Fruit fly (Drosophila melanogaster) whole organism, embryonic: ENCODE results near the gene CG14410.

ENCODE experiments used
- Atf6 ChIP-seq: fragments of 200-800 bp; sonication (Bioruptor generic); IDR thresholded peaks from 2 replicates; pipeline ENCODE4 v1.3.6; 2022; ENCODE audit warnings: missing biosample characterization, missing genetic modification characterization
- BEAF-32 ChIP-seq: fragments of 200-800 bp; sonication (Bioruptor generic); optimal IDR thresholded peaks from 3 replicates; lab custom pipeline; 2017; ENCODE audit warnings: missing biosample characterization, missing genetic modification characterization, mild to moderate bottlenecking, moderate library complexity, missing genetic modification reagents
- BtbVII ChIP-seq: fragments of 200-800 bp; sonication (Bioruptor generic); optimal IDR thresholded peaks from 3 replicates; lab custom pipeline; 2017; ENCODE audit warnings: missing biosample characterization, mild to moderate bottlenecking, missing genetic modification characterization
- CG11093 ChIP-seq: fragments of 200-800 bp; sonication (Bioruptor generic); IDR thresholded peaks from 3 replicates; pipeline ENCODE4 v1.3.6; 2022; ENCODE audit warnings: missing biosample characterization, missing genetic modification characterization
- CG11398 ChIP-seq: fragments of 200-800 bp; sonication (Bioruptor generic); optimal IDR thresholded peaks from 2 replicates; lab custom pipeline; 2016; ENCODE audit warnings: missing biosample characterization, missing genetic modification characterization
- CG12769 ChIP-seq: fragments of 200-800 bp; sonication (Bioruptor generic); optimal IDR thresholded peaks from 2 replicates; lab custom pipeline; 2019; ENCODE audit warnings: missing biosample characterization, mild to moderate bottlenecking, missing genetic modification characterization, moderate library complexity
- CG17829 ChIP-seq: fragments of 200-800 bp; optimal IDR thresholded peaks from 2 replicates; lab custom pipeline; 2019; ENCODE audit warnings: missing biosample characterization, mild to moderate bottlenecking, missing genetic modification characterization, moderate library complexity
- CG18262 ChIP-seq: fragments of 200-800 bp; optimal IDR thresholded peaks from 3 replicates; lab custom pipeline; 2019; ENCODE audit warnings: missing biosample characterization, mild to moderate bottlenecking, missing genetic modification characterization, moderate library complexity
- CG18599 ChIP-seq: fragments of 200-800 bp; sonication (Bioruptor generic); optimal IDR thresholded peaks from 3 replicates; lab custom pipeline; 2017; ENCODE audit warnings: missing biosample characterization, missing genetic modification characterization, mild to moderate bottlenecking, moderate library complexity, missing genetic modification reagents
- CG2129 ChIP-seq: fragments of 200-800 bp; sonication (Bioruptor generic); IDR thresholded peaks from 2 replicates; pipeline ENCODE4 v1.3.6; 2022; ENCODE audit warnings: missing biosample characterization, missing genetic modification characterization; ENCODE audit not compliant: partially characterized antibody
- CG2202 ChIP-seq: fragments of 200-800 bp; sonication (Bioruptor generic); optimal IDR thresholded peaks from 2 replicates; lab custom pipeline; 2018; ENCODE audit warnings: missing biosample characterization, mild to moderate bottlenecking, missing genetic modification characterization
- CG2875 ChIP-seq: fragments of 200-800 bp; sonication (Bioruptor generic); optimal IDR thresholded peaks from 2 replicates; lab custom pipeline; 2017; ENCODE audit warnings: missing biosample characterization, mild to moderate bottlenecking, missing genetic modification characterization, missing genetic modification reagents
- CG30431 ChIP-seq: fragments of 200-800 bp; sonication (Bioruptor generic); optimal IDR thresholded peaks from 2 replicates; lab custom pipeline; 2017; ENCODE audit warnings: missing biosample characterization, missing genetic modification characterization
- CG31441 ChIP-seq: fragments of 200-800 bp; sonication (Bioruptor generic); IDR thresholded peaks from 2 replicates; pipeline ENCODE4 v1.3.6; 2022; ENCODE audit warnings: missing biosample characterization, missing genetic modification characterization
- CG43689 ChIP-seq: fragments of 200-800 bp; sonication (Bioruptor generic); IDR thresholded peaks from 2 replicates; pipeline ENCODE4 v1.3.6; 2022; ENCODE audit warnings: missing biosample characterization, missing genetic modification characterization
- CG4617 ChIP-seq: fragments of 200-800 bp; sonication (Bioruptor generic); optimal IDR thresholded peaks from 3 replicates; lab custom pipeline; 2016; ENCODE audit warnings: missing biosample characterization, missing genetic modification characterization, borderline replicate concordance
- CG7271 ChIP-seq: fragments of 200-800 bp; sonication (Bioruptor generic); optimal IDR thresholded peaks from 2 replicates; lab custom pipeline; 2018; ENCODE audit warnings: missing biosample characterization, mild to moderate bottlenecking, missing genetic modification characterization, moderate library complexity
- CG7839 ChIP-seq: fragments of 200-800 bp; sonication (Bioruptor generic); optimal IDR thresholded peaks from 3 replicates; lab custom pipeline; 2018; ENCODE audit warnings: missing biosample characterization, mild to moderate bottlenecking, missing genetic modification characterization, moderate library complexity
- CG8359 ChIP-seq: fragments of 200-800 bp; sonication (Bioruptor generic); optimal IDR thresholded peaks from 2 replicates; lab custom pipeline; 2017; ENCODE audit warnings: missing biosample characterization, mild to moderate bottlenecking, missing genetic modification characterization, borderline replicate concordance
- CG9797 ChIP-seq: fragments of 200-800 bp; sonication (Bioruptor generic); optimal IDR thresholded peaks from 3 replicates; lab custom pipeline; 2018; ENCODE audit warnings: missing biosample characterization, mild to moderate bottlenecking, missing genetic modification characterization
- Chrac-16 ChIP-seq: fragments of 200-800 bp; sonication (Bioruptor generic); optimal IDR thresholded peaks from 3 replicates; lab custom pipeline; 2016; ENCODE audit warnings: missing biosample characterization, missing genetic modification characterization
- D19A ChIP-seq: fragments of 200-800 bp; optimal IDR thresholded peaks from 3 replicates; lab custom pipeline; 2019; ENCODE audit warnings: missing biosample characterization, mild to moderate bottlenecking, missing genetic modification characterization, moderate library complexity
- E2f1 ChIP-seq: fragments of 200-800 bp; sonication (Bioruptor generic); IDR thresholded peaks from 2 replicates; pipeline ENCODE4 v1.3.6; 2022; ENCODE audit warnings: missing biosample characterization, missing genetic modification characterization
- Eip74EF ChIP-seq, 2 experiments: fragments of 200-800 bp in 1 of 2; fragments of >200 bp in 1 of 2; sonication (Bioruptor generic) in 1 of 2; optimal IDR thresholded peaks; 2 replicates each; lab custom pipeline; 2017 to 2019; ENCODE audit warnings: missing biosample characterization in 2 of 2, missing genetic modification characterization in 2 of 2, mild to moderate bottlenecking in 1 of 2, moderate library complexity in 1 of 2
- Fer2 ChIP-seq: fragments of 200-800 bp; sonication (Bioruptor generic); optimal IDR thresholded peaks from 2 replicates; lab custom pipeline; 2018; ENCODE audit warnings: missing biosample characterization, mild to moderate bottlenecking, missing genetic modification characterization, moderate library complexity
- MTF-1 ChIP-seq: fragments of 200-800 bp; sonication (Bioruptor generic); optimal IDR thresholded peaks from 2 replicates; lab custom pipeline; 2018; ENCODE audit warnings: missing biosample characterization, mild to moderate bottlenecking, missing genetic modification characterization, borderline replicate concordance
- Nf-YB ChIP-seq: fragments of 200-800 bp; sonication (Bioruptor generic); optimal IDR thresholded peaks from 3 replicates; lab custom pipeline; 2019; ENCODE audit warnings: missing biosample characterization, mild to moderate bottlenecking, missing genetic modification characterization, moderate library complexity
- Poxn ChIP-seq: fragments of 200-800 bp; sonication (Bioruptor generic); IDR thresholded peaks from 2 replicates; pipeline ENCODE4 v1.3.6; 2022; ENCODE audit warnings: missing biosample characterization, missing genetic modification characterization
- Sin3A ChIP-seq: fragments of >200 bp; optimal IDR thresholded peaks from 2 replicates; lab custom pipeline; 2018
- ab ChIP-seq: fragments of 200-800 bp; sonication (Bioruptor generic); optimal IDR thresholded peaks from 2 replicates; lab custom pipeline; 2016; ENCODE audit warnings: missing biosample characterization, missing genetic modification characterization
- al ChIP-seq: fragments of 200-800 bp; sonication (Bioruptor generic); IDR thresholded peaks from 2 replicates; pipeline ENCODE4 v1.3.6; 2022; ENCODE audit warnings: missing biosample characterization, missing genetic modification characterization
- br ChIP-seq: fragments of >200 bp; optimal IDR thresholded peaks from 2 replicates; lab custom pipeline; 2017
- bsh ChIP-seq, 2 experiments: fragments of 200-800 bp; sonication (Bioruptor generic); optimal IDR thresholded peaks; 2 replicates each; lab custom pipeline; 2017 to 2018; ENCODE audit warnings: mild to moderate bottlenecking in 2 of 2, missing biosample characterization in 2 of 2, missing genetic modification characterization in 2 of 2, moderate library complexity in 1 of 2
- dan ChIP-seq: fragments of 200-800 bp; sonication (Bioruptor generic); IDR thresholded peaks from 2 replicates; pipeline ENCODE4 v1.3.6; 2022; ENCODE audit warnings: missing biosample characterization, missing genetic modification characterization
- dmrt99B ChIP-seq: fragments of 200-800 bp; sonication (Bioruptor generic); optimal IDR thresholded peaks from 2 replicates; lab custom pipeline; 2018; ENCODE audit warnings: missing biosample characterization, mild to moderate bottlenecking, missing genetic modification characterization, moderate library complexity
- emc ChIP-seq: fragments of 200-800 bp; sonication (Bioruptor generic); optimal IDR thresholded peaks from 2 replicates; lab custom pipeline; 2016; ENCODE audit warnings: missing biosample characterization, missing genetic modification characterization
- eve ChIP-seq, 2 experiments: fragments of >200 bp; optimal IDR thresholded peaks; 2 replicates each; lab custom pipeline; 2017; ENCODE audit warnings: missing biosample characterization in 2 of 2, missing genetic modification characterization in 2 of 2
- gsb-n ChIP-seq: fragments of 200-800 bp; sonication (Bioruptor generic); optimal IDR thresholded peaks from 3 replicates; lab custom pipeline; 2018; ENCODE audit warnings: missing biosample characterization, mild to moderate bottlenecking, missing genetic modification characterization
- h ChIP-seq: fragments of >200 bp; optimal IDR thresholded peaks from 2 replicates; lab custom pipeline; 2017
- ind ChIP-seq: fragments of 200-800 bp; sonication (Bioruptor generic); optimal IDR thresholded peaks from 3 replicates; lab custom pipeline; 2016; ENCODE audit warnings: missing biosample characterization, missing genetic modification characterization
- jumu ChIP-seq: fragments of 200-800 bp; sonication (Bioruptor generic); optimal IDR thresholded peaks from 3 replicates; lab custom pipeline; 2016; ENCODE audit warnings: missing biosample characterization, missing genetic modification characterization
- lab ChIP-seq: fragments of 200-800 bp; sonication (Bioruptor generic); optimal IDR thresholded peaks from 3 replicates; lab custom pipeline; 2017; ENCODE audit warnings: missing biosample characterization, missing genetic modification characterization, mild to moderate bottlenecking, moderate library complexity, missing genetic modification reagents
- nmo ChIP-seq: fragments of 200-800 bp; sonication (Bioruptor generic); optimal IDR thresholded peaks from 2 replicates; lab custom pipeline; 2018; ENCODE audit warnings: missing biosample characterization, mild to moderate bottlenecking, missing genetic modification characterization, moderate library complexity
- pfk ChIP-seq: fragments of 200-800 bp; sonication (Bioruptor generic); optimal IDR thresholded peaks from 2 replicates; lab custom pipeline; 2018; ENCODE audit warnings: missing biosample characterization, mild to moderate bottlenecking, missing genetic modification characterization, moderate library complexity
- phol ChIP-seq: fragments of 200-800 bp; sonication (Bioruptor generic); optimal IDR thresholded peaks from 3 replicates; lab custom pipeline; 2018; ENCODE audit warnings: missing biosample characterization, mild to moderate bottlenecking, missing genetic modification characterization, moderate library complexity
- row ChIP-seq: fragments of 200-800 bp; sonication (Bioruptor generic); IDR thresholded peaks from 3 replicates; pipeline ENCODE4 v1.3.6; 2022; ENCODE audit warnings: missing biosample characterization, missing genetic modification characterization
- slbo ChIP-seq: fragments of 200-800 bp; sonication (Bioruptor generic); IDR thresholded peaks from 2 replicates; pipeline ENCODE4 v1.3.6; 2022; ENCODE audit warnings: missing biosample characterization, missing genetic modification characterization
- sob ChIP-seq: fragments of 200-800 bp; sonication (Bioruptor generic); IDR thresholded peaks from 2 replicates; pipeline ENCODE4 v1.3.6; 2022; ENCODE audit warnings: missing biosample characterization, missing genetic modification characterization
- tio ChIP-seq: fragments of 200-800 bp; sonication (Bioruptor generic); optimal IDR thresholded peaks from 2 replicates; lab custom pipeline; 2017; ENCODE audit warnings: missing biosample characterization, missing genetic modification characterization, inconsistent platforms
- tll ChIP-seq, 2 experiments: fragments of 200-800 bp in 1 of 2; fragments of >200 bp in 1 of 2; sonication (Bioruptor generic) in 1 of 2; optimal IDR thresholded peaks; 2 replicates each; lab custom pipeline; 2017 to 2019; ENCODE audit warnings: missing biosample characterization in 2 of 2, missing genetic modification characterization in 2 of 2, mild to moderate bottlenecking in 1 of 2, moderate library complexity in 1 of 2
- yki ChIP-seq: fragments of >200 bp; optimal IDR thresholded peaks from 3 replicates; lab custom pipeline; 2018

The CG14410 gene

dm6 chrX:14839047-14839446 lies 2.5 kb downstream of the CG14410 start, which contains the start of the genes CG32590 and Flo2 (continued):
- TF ChIP-seq nmo (GFP tag; lab: Kevin White, UChicago) (peak; percentile 79), CG18599 (GFP tag; lab: Kevin White, UChicago) (peak; percentile 74), Fer2 (tag; lab: Kevin White, UChicago) (peak; percentile 69), Nf-YB (GFP tag; lab: Kevin White, UChicago) (no peak), CG11093 (GFP tag; lab: Robert Waterston, UW) (peak; percentile 52; the same call in 1 of the 3 replicates), Atf6 (GFP tag; lab: Robert Waterston, UW) (peak; percentile 83), dan (0 out of 2 replicates have a peak, but pooled peaks have one; percentile 24), BEAF-32 (GFP tag; lab: Kevin White, UChicago) (peak; percentile 95), CG12769 (no peak), lab (GFP tag; lab: Kevin White, UChicago) (peak; percentile 78), CG7271 (tag; lab: Kevin White, UChicago) (peak; percentile 15), emc (GFP tag; lab: Kevin White, UChicago) (peak; percentile 13), CG17829 (tag; lab: Kevin White, UChicago) (peak; percentile 69), CG8359 (GFP tag; lab: Kevin White, UChicago) (no peak), CG2875 (GFP tag; lab: Kevin White, UChicago) (no peak), CG9797 (GFP tag; lab: Kevin White, UChicago) (no peak), yki (lab: Kevin White, UChicago) (no peak), CG18262 (tag; lab: Kevin White, UChicago) (peak; percentile 62), br (lab: Kevin White, UChicago) (no peak), E2f1 (GFP tag; lab: Robert Waterston, UW) (peak; percentile 76), tio (GFP tag; lab: Kevin White, UChicago) (no peak), D19A (tag; lab: Kevin White, UChicago) (peak; percentile 40), Eip74EF (GFP tag; optimal IDR thresholded peaks at IDR 0.05; lab: Kevin White, UChicago) (peak in 1 of 2 experiments; percentile 27), phol (peak; percentile 75), CG2202 (tag; lab: Kevin White, UChicago) (peak; percentile 6), gsb-n (tag; lab: Kevin White, UChicago) (peak; percentile 44), Poxn (no peak; the same call in 1 of the 2 replicates), sob (GFP tag; lab: Robert Waterston, UW) (peak; percentile 89), pfk (no peak), CG31441 (GFP tag; lab: Robert Waterston, UW) (peak; percentile 50; the same call in 1 of the 2 replicates), h (lab: Kevin White, UChicago) (no peak), CG4617 (GFP tag; lab: Kevin White, UChicago) (peak; percentile 56), bsh (GFP tag; optimal IDR thresholded peaks at IDR 0.05; lab: Kevin White, UChicago) (peak in 1 of 2 experiments; percentile 76), tll (GFP tag; optimal IDR thresholded peaks at IDR 0.05; lab: Kevin White, UChicago) (no peak), slbo (GFP tag; lab: Robert Waterston, UW) (peak; percentile 94), al (GFP tag; lab: Robert Waterston, UW) (peak; percentile 81), MTF-1 (GFP tag; lab: Kevin White, UChicago) (no peak), CG43689 (peak; percentile 57), ind (peak; percentile 79), BtbVII (GFP tag; lab: Kevin White, UChicago) (no peak), CG7839 (peak; percentile 61), CG30431 (GFP tag; lab: Kevin White, UChicago) (no peak), CG11398 (GFP tag; lab: Kevin White, UChicago) (peak; percentile 40), Sin3A (peak; percentile 81), jumu (GFP tag; lab: Kevin White, UChicago) (peak; percentile 67), dmrt99B (peak; percentile 54), eve (GFP tag; optimal IDR thresholded peaks at IDR 0.05; lab: Kevin White, UChicago) (no peak), CG2129 (GFP tag; lab: Robert Waterston, UW) (peak; percentile 92), Chrac-16 (GFP tag; lab: Kevin White, UChicago) (peak; percentile 81), ab (GFP tag; lab: Kevin White, UChicago) (no peak), row (GFP tag; lab: Robert Waterston, UW) (peak; percentile 89)
